Fruit fly (Drosophila melanogaster) whole organism, embryonic: ENCODE data around the gene CG34134.
A peak's percentile ranks its signal among the peaks of the same experiment; 100 is the strongest.

Source experiments
- Abd-B ChIP-seq: fragments of 200-800 bp; sonication (Bioruptor generic); optimal IDR thresholded peaks from 2 replicates; lab custom pipeline; 2018; ENCODE audit warnings: missing biosample characterization, mild to moderate bottlenecking, missing genetic modification characterization, moderate library complexity
- CG10979 ChIP-seq: fragments of 200-800 bp; sonication (Bioruptor generic); optimal IDR thresholded peaks from 2 replicates; lab custom pipeline; 2018; ENCODE audit warnings: missing biosample characterization, mild to moderate bottlenecking, missing genetic modification characterization, moderate library complexity
- CG11085 ChIP-seq: fragments of 200-800 bp; sonication (Bioruptor generic); IDR thresholded peaks from 2 replicates; pipeline ENCODE4 v1.3.6; 2022; ENCODE audit warnings: missing biosample characterization, missing genetic modification characterization
- CG12659 ChIP-seq: fragments of 200-800 bp; sonication (Bioruptor generic); optimal IDR thresholded peaks from 3 replicates; lab custom pipeline; 2017; ENCODE audit warnings: mild to moderate bottlenecking, missing biosample characterization, missing genetic modification reagents, missing genetic modification characterization
- CG13123 ChIP-seq: fragments of 200-800 bp; sonication (Bioruptor generic); optimal IDR thresholded peaks from 2 replicates; lab custom pipeline; 2016; ENCODE audit warnings: missing biosample characterization, missing genetic modification characterization
- CG14014 ChIP-seq: fragments of 200-800 bp; sonication (Bioruptor generic); IDR thresholded peaks from 2 replicates; pipeline ENCODE4 v1.3.6; 2022; ENCODE audit warnings: missing biosample characterization, missing genetic modification characterization
- CG14965 ChIP-seq: fragments of 200-800 bp; sonication (Bioruptor generic); optimal IDR thresholded peaks from 2 replicates; lab custom pipeline; 2016; ENCODE audit warnings: missing biosample characterization, missing genetic modification characterization, borderline replicate concordance
- CG15601 ChIP-seq: fragments of 200-800 bp; sonication (Bioruptor generic); optimal IDR thresholded peaks from 3 replicates; lab custom pipeline; 2019; ENCODE audit warnings: missing biosample characterization, mild to moderate bottlenecking, missing genetic modification characterization, moderate library complexity
- CG1602 ChIP-seq: fragments of 200-800 bp; sonication (Bioruptor generic); optimal IDR thresholded peaks from 3 replicates; lab custom pipeline; 2016; ENCODE audit warnings: missing biosample characterization, missing genetic modification characterization
- CG1603 ChIP-seq: fragments of 200-800 bp; sonication (Bioruptor generic); optimal IDR thresholded peaks from 2 replicates; lab custom pipeline; 2019; ENCODE audit warnings: missing biosample characterization, mild to moderate bottlenecking, missing genetic modification characterization, moderate library complexity
- CG17361 ChIP-seq: fragments of 200-800 bp; sonication (Bioruptor generic); IDR thresholded peaks from 3 replicates; pipeline ENCODE4 v1.3.6; 2022; ENCODE audit warnings: missing biosample characterization, missing genetic modification characterization
- CG1832 ChIP-seq: fragments of 200-800 bp; sonication (Bioruptor generic); optimal IDR thresholded peaks from 2 replicates; lab custom pipeline; 2017; ENCODE audit warnings: missing biosample characterization, mild to moderate bottlenecking, missing genetic modification characterization, inconsistent platforms
- CG2678 ChIP-seq: fragments of 200-800 bp; sonication (Bioruptor generic); optimal IDR thresholded peaks from 3 replicates; lab custom pipeline; 2019; ENCODE audit warnings: missing biosample characterization, mild to moderate bottlenecking, missing genetic modification characterization, moderate library complexity
- CG31365 ChIP-seq: fragments of 200-800 bp; sonication (Bioruptor generic); optimal IDR thresholded peaks from 2 replicates; lab custom pipeline; 2018; ENCODE audit warnings: missing biosample characterization, mild to moderate bottlenecking, missing genetic modification characterization
- CG31388 ChIP-seq: fragments of 200-800 bp; sonication (Bioruptor generic); optimal IDR thresholded peaks from 2 replicates; lab custom pipeline; 2016; ENCODE audit warnings: missing biosample characterization, missing genetic modification characterization
- CG32532 ChIP-seq: fragments of 200-800 bp; sonication (Bioruptor generic); IDR thresholded peaks from 2 replicates; pipeline ENCODE4 v1.3.6; 2022; ENCODE audit warnings: missing biosample characterization, missing genetic modification characterization
- CG34224 ChIP-seq: fragments of 200-800 bp; sonication (Bioruptor generic); IDR thresholded peaks from 3 replicates; pipeline ENCODE4 v1.3.6; 2022; ENCODE audit warnings: missing biosample characterization, missing genetic modification characterization; ENCODE audit not compliant: partially characterized antibody
- CG34376 ChIP-seq: fragments of 200-800 bp; sonication (Bioruptor generic); optimal IDR thresholded peaks from 2 replicates; lab custom pipeline; 2018; ENCODE audit warnings: missing biosample characterization, mild to moderate bottlenecking, missing genetic modification characterization
- CG3847 ChIP-seq: fragments of 200-800 bp; sonication (Bioruptor generic); IDR thresholded peaks from 2 replicates; pipeline ENCODE4 v1.3.6; 2022; ENCODE audit warnings: missing biosample characterization, missing genetic modification characterization
- CG4820 ChIP-seq: fragments of 200-800 bp; sonication (Bioruptor generic); optimal IDR thresholded peaks from 3 replicates; lab custom pipeline; 2016; ENCODE audit warnings: missing biosample characterization, missing genetic modification characterization
- CG5245 ChIP-seq: fragments of 200-800 bp; sonication (Bioruptor generic); optimal IDR thresholded peaks from 3 replicates; lab custom pipeline; 2016; ENCODE audit warnings: missing biosample characterization, missing genetic modification characterization
- CG6791 ChIP-seq: fragments of 200-800 bp; sonication (Bioruptor generic); IDR thresholded peaks from 3 replicates; pipeline ENCODE4 v1.3.6; 2022; ENCODE audit warnings: missing biosample characterization, missing genetic modification characterization; ENCODE audit not compliant: partially characterized antibody
- CG7556 ChIP-seq: fragments of 200-800 bp; sonication (Bioruptor generic); optimal IDR thresholded peaks from 2 replicates; lab custom pipeline; 2017; ENCODE audit warnings: missing biosample characterization, mild to moderate bottlenecking, missing genetic modification characterization
- CG8388 ChIP-seq: fragments of 200-800 bp; sonication (Bioruptor generic); optimal IDR thresholded peaks from 2 replicates; lab custom pipeline; 2019; ENCODE audit warnings: missing biosample characterization, mild to moderate bottlenecking, missing genetic modification characterization, moderate library complexity
- D ChIP-seq, 2 experiments: fragments of 200-800 bp in 1 of 2; fragments of >200 bp in 1 of 2; sonication (Bioruptor generic) in 1 of 2; optimal IDR thresholded peaks; 2 replicates in 1 of 2; 3 replicates in 1 of 2; lab custom pipeline; 2017; ENCODE audit warnings: mild to moderate bottlenecking in 1 of 2, missing biosample characterization in 1 of 2, missing genetic modification characterization in 1 of 2, missing genetic modification reagents in 1 of 2
- Ets97D ChIP-seq: fragments of 200-800 bp; sonication (Bioruptor generic); optimal IDR thresholded peaks from 3 replicates; lab custom pipeline; 2016; ENCODE audit warnings: missing biosample characterization, missing genetic modification characterization
- GATAe ChIP-seq: fragments of 200-800 bp; sonication (Bioruptor generic); conservative IDR thresholded peaks from 2 replicates; pipeline ENCODE4 v1.3.6; 2022; ENCODE audit warnings: missing biosample characterization, missing genetic modification characterization
- Max ChIP-seq: fragments of 200-800 bp; sonication (Bioruptor generic); optimal IDR thresholded peaks from 2 replicates; lab custom pipeline; 2016; ENCODE audit warnings: missing biosample characterization, mild to moderate bottlenecking, missing genetic modification characterization
- Mes4 ChIP-seq: fragments of 200-800 bp; sonication (Bioruptor generic); optimal IDR thresholded peaks from 2 replicates; lab custom pipeline; 2016; ENCODE audit warnings: missing biosample characterization, missing genetic modification characterization
- Mrtf ChIP-seq: fragments of 200-800 bp; sonication (Bioruptor generic); IDR thresholded peaks from 3 replicates; pipeline ENCODE4 v1.3.6; 2022; ENCODE audit warnings: missing biosample characterization, missing genetic modification characterization
- NFAT ChIP-seq: fragments of 200-800 bp; sonication (Bioruptor generic); IDR thresholded peaks from 2 replicates; pipeline ENCODE4 v1.3.6; 2022; ENCODE audit warnings: missing biosample characterization, missing genetic modification characterization
- NK7.1 ChIP-seq: fragments of 200-800 bp; sonication (Bioruptor generic); optimal IDR thresholded peaks from 3 replicates; lab custom pipeline; 2016; ENCODE audit warnings: missing biosample characterization, missing genetic modification characterization
- Optix ChIP-seq: fragments of 200-800 bp; sonication (Bioruptor generic); IDR thresholded peaks from 3 replicates; pipeline ENCODE4 v1.3.6; 2022; ENCODE audit warnings: missing biosample characterization, missing genetic modification characterization
- Side ChIP-seq: fragments of 200-800 bp; sonication (Bioruptor generic); optimal IDR thresholded peaks from 2 replicates; lab custom pipeline; 2016; ENCODE audit warnings: missing biosample characterization, missing genetic modification characterization
- Sox100B ChIP-seq: fragments of 200-800 bp; sonication (Bioruptor generic); optimal IDR thresholded peaks from 3 replicates; lab custom pipeline; 2018; ENCODE audit warnings: missing biosample characterization, mild to moderate bottlenecking, missing genetic modification characterization
- Spps ChIP-seq: fragments of 200-800 bp; sonication (Bioruptor generic); optimal IDR thresholded peaks from 2 replicates; lab custom pipeline; 2018; ENCODE audit warnings: missing biosample characterization, mild to moderate bottlenecking, missing genetic modification characterization
- Sry-β ChIP-seq: fragments of 200-800 bp; sonication (Bioruptor generic); optimal IDR thresholded peaks from 2 replicates; lab custom pipeline; 2018; ENCODE audit warnings: missing biosample characterization, mild to moderate bottlenecking, missing genetic modification characterization, moderate library complexity
- ac ChIP-seq: fragments of 200-800 bp; sonication (Bioruptor generic); optimal IDR thresholded peaks from 3 replicates; lab custom pipeline; 2017; ENCODE audit warnings: missing biosample characterization, mild to moderate bottlenecking, missing genetic modification characterization
- hth ChIP-seq: fragments of >200 bp; optimal IDR thresholded peaks from 2 replicates; lab custom pipeline; 2017; ENCODE audit warnings: inconsistent platforms
- knrl ChIP-seq: fragments of 200-800 bp; sonication (Bioruptor generic); IDR thresholded peaks from 3 replicates; pipeline ENCODE4 v1.3.6; 2022; ENCODE audit warnings: missing biosample characterization, missing genetic modification characterization; ENCODE audit not compliant: partially characterized antibody
- nerfin-1 ChIP-seq: fragments of 200-800 bp; sonication (Bioruptor generic); optimal IDR thresholded peaks from 3 replicates; lab custom pipeline; 2019; ENCODE audit warnings: missing biosample characterization, mild to moderate bottlenecking, missing genetic modification characterization, moderate library complexity
- odd ChIP-seq: fragments of 200-800 bp; sonication (Bioruptor generic); optimal IDR thresholded peaks from 2 replicates; lab custom pipeline; 2017; ENCODE audit warnings: missing biosample characterization, mild to moderate bottlenecking, missing genetic modification characterization
- p53 ChIP-seq: fragments of 200-800 bp; sonication (Bioruptor generic); optimal IDR thresholded peaks from 2 replicates; lab custom pipeline; 2016; ENCODE audit warnings: missing biosample characterization, missing genetic modification characterization
- phol ChIP-seq: fragments of 200-800 bp; sonication (Bioruptor generic); optimal IDR thresholded peaks from 3 replicates; lab custom pipeline; 2018; ENCODE audit warnings: missing biosample characterization, mild to moderate bottlenecking, missing genetic modification characterization, moderate library complexity
- pros ChIP-seq: fragments of 200-800 bp; sonication (Bioruptor generic); optimal IDR thresholded peaks from 3 replicates; lab custom pipeline; 2019; ENCODE audit warnings: missing biosample characterization, mild to moderate bottlenecking, missing genetic modification characterization, moderate library complexity
- pum ChIP-seq: fragments of 200-800 bp; sonication (Bioruptor generic); optimal IDR thresholded peaks from 2 replicates; lab custom pipeline; 2016; ENCODE audit warnings: missing biosample characterization, missing genetic modification characterization
- slp2 ChIP-seq: fragments of 200-800 bp; sonication (Bioruptor generic); optimal IDR thresholded peaks from 2 replicates; lab custom pipeline; 2016; ENCODE audit warnings: missing biosample characterization, missing genetic modification characterization
- tgo ChIP-seq: fragments of 200-800 bp; sonication (Bioruptor generic); IDR thresholded peaks from 3 replicates; pipeline ENCODE4 v1.3.6; 2022; ENCODE audit warnings: missing biosample characterization, missing genetic modification characterization
- tll ChIP-seq, 2 experiments: fragments of 200-800 bp in 1 of 2; fragments of >200 bp in 1 of 2; sonication (Bioruptor generic) in 1 of 2; optimal IDR thresholded peaks; 2 replicates each; lab custom pipeline; 2017 to 2019; ENCODE audit warnings: missing biosample characterization in 2 of 2, missing genetic modification characterization in 2 of 2, mild to moderate bottlenecking in 1 of 2, moderate library complexity in 1 of 2
- zf30C ChIP-seq: fragments of 200-800 bp; sonication (Bioruptor generic); optimal IDR thresholded peaks from 3 replicates; lab custom pipeline; 2018; ENCODE audit warnings: missing biosample characterization, mild to moderate bottlenecking, missing genetic modification characterization

The CG34134 gene

dm6 chr2L:8159498-8159897 lies 31.1 kb downstream of the CG34134 start, which contains the start of the genes PAPLA1 and Rbsn-5 (continued):
- TF ChIP-seq slp2 (peak; percentile 92), CG4820 (GFP tag; lab: Kevin White, UChicago) (peak; percentile 94), CG1603 (peak; percentile 95), CG1832 (no peak), Abd-B (peak; percentile 96), hth (no peak), CG34376 (GFP tag; lab: Kevin White, UChicago) (peak; percentile 95), tgo (GFP tag; lab: Robert Waterston, UW) (peak; percentile 92), Mrtf (peak; percentile 87), Side (GFP tag; lab: Kevin White, UChicago) (peak; percentile 93), pros (peak; percentile 27), CG12659 (GFP tag; lab: Kevin White, UChicago) (peak; percentile 95), CG13123 (GFP tag; lab: Kevin White, UChicago) (peak; percentile 91), NK7.1 (GFP tag; lab: Kevin White, UChicago) (peak; percentile 77), D (optimal IDR thresholded peaks at IDR 0.05; lab: Kevin White, UChicago) (no peak), D (GFP tag; optimal IDR thresholded peaks at IDR 0.05; lab: Kevin White, UChicago) (peak; percentile 83), CG10979 (tag; lab: Kevin White, UChicago) (peak; percentile 92), tll (GFP tag; optimal IDR thresholded peaks at IDR 0.05; lab: Kevin White, UChicago) (no peak), CG15601 (peak; percentile 89), CG14014 (GFP tag; lab: Robert Waterston, UW) (peak; percentile 93), knrl (GFP tag; lab: Robert Waterston, UW) (peak; percentile 28; the same call in 1 of the 3 replicates), CG8388 (peak; percentile 90), Spps (tag; lab: Kevin White, UChicago) (peak; percentile 83), CG17361 (GFP tag; lab: Robert Waterston, UW) (peak; percentile 95), CG2678 (tag; lab: Kevin White, UChicago) (peak; percentile 95), CG14965 (GFP tag; lab: Kevin White, UChicago) (peak; percentile 35), GATAe (GFP tag; lab: Robert Waterston, UW) (peak; percentile 74), CG31388 (peak; percentile 89), Sry-β (GFP tag; lab: Kevin White, UChicago) (peak; percentile 80), phol (tag; lab: Kevin White, UChicago) (peak; percentile 95), nerfin-1 (tag; lab: Kevin White, UChicago) (peak; percentile 90), odd (GFP tag; lab: Kevin White, UChicago) (peak; percentile 79), ac (GFP tag; lab: Kevin White, UChicago) (no peak), CG1602 (GFP tag; lab: Kevin White, UChicago) (peak; percentile 94), CG5245 (peak; percentile 94), NFAT (peak; percentile 90), p53 (GFP tag; lab: Kevin White, UChicago) (peak; percentile 89), Sox100B (peak; percentile 83), CG11085 (GFP tag; lab: Robert Waterston, UW) (peak; percentile 91), CG7556 (GFP tag; lab: Kevin White, UChicago) (peak; percentile 87), CG31365 (tag; lab: Kevin White, UChicago) (peak; percentile 75), CG32532 (GFP tag; lab: Robert Waterston, UW) (peak; percentile 93), Max (peak; percentile 96), Ets97D (GFP tag; lab: Kevin White, UChicago) (peak; percentile 94), pum (GFP tag; lab: Kevin White, UChicago) (peak; percentile 97), Optix (GFP tag; lab: Robert Waterston, UW) (peak; percentile 84), CG6791 (GFP tag; lab: Robert Waterston, UW) (no peak), CG3847 (GFP tag; lab: Robert Waterston, UW) (peak; percentile 90), Mes4 (GFP tag; lab: Kevin White, UChicago) (peak; percentile 90), CG34224 (GFP tag; lab: Robert Waterston, UW) (no peak), zf30C (GFP tag; lab: Kevin White, UChicago) (no peak)
